Fruit fly (Drosophila melanogaster): ENCODE data around the gene CG2887.

Gene CG2887

dm6 chrX:10487964-10488605, 9.8 kb upstream of the CG2887 start (continued):
- TF ChIP-seq maf-S (GFP tag; optimal IDR thresholded peaks at IDR 0.05) = peak; percentile 17
- no peak for TF ChIP-seq stc (GFP tag; IDR thresholded peaks at IDR 0.05)
- TF ChIP-seq CG5953 (GFP tag; IDR thresholded peaks at IDR 0.05) = no peak
- peak; percentile 84 for TF ChIP-seq CG2120 (GFP tag; optimal IDR thresholded peaks at IDR 0.05)
- TF ChIP-seq CG12104 (GFP tag; optimal IDR thresholded peaks at IDR 0.05) = no peak
- no peak for TF ChIP-seq CG5180 (GFP tag; optimal IDR thresholded peaks at IDR 0.05)
- TF ChIP-seq slbo (GFP tag; IDR thresholded peaks at IDR 0.05) = peak; percentile 49; the same call in 1 of the 2 replicates
- no peak for TF ChIP-seq rib (GFP tag; IDR thresholded peaks at IDR 0.05)
- peak; percentile 76 for TF ChIP-seq CG34376 (GFP tag; optimal IDR thresholded peaks at IDR 0.05)
- no peak for TF ChIP-seq luna (GFP tag; optimal IDR thresholded peaks at IDR 0.05)
- no peak for TF ChIP-seq CG6272 (GFP tag; IDR thresholded peaks at IDR 0.05)
- TF ChIP-seq CG2199 (GFP tag; IDR thresholded peaks at IDR 0.05) = no peak
- peak; percentile 31 for TF ChIP-seq Hsf (GFP tag; optimal IDR thresholded peaks at IDR 0.05)
- TF ChIP-seq nmo (GFP tag; optimal IDR thresholded peaks at IDR 0.05) = peak; percentile 11
- peak in 1 of 2 experiments; percentile 55 for TF ChIP-seq Hr51 (GFP tag; optimal IDR thresholded peaks at IDR 0.05)
- TF ChIP-seq CG12659 (GFP tag; optimal IDR thresholded peaks at IDR 0.05) = peak; percentile 37
- TF ChIP-seq CG12071 (GFP tag; optimal IDR thresholded peaks at IDR 0.05) = peak; percentile 29
- peak; percentile 20 for TF ChIP-seq nau (GFP tag; optimal IDR thresholded peaks at IDR 0.05)
- TF ChIP-seq Antp (GFP tag; optimal IDR thresholded peaks at IDR 0.05) = peak; percentile 31
- TF ChIP-seq Adf1 (GFP tag; IDR thresholded peaks at IDR 0.05) = no peak
- TF ChIP-seq Ada2b (GFP tag; IDR thresholded peaks at IDR 0.05) = no peak
- no peak for TF ChIP-seq Drgx (GFP tag; IDR thresholded peaks at IDR 0.05)
- TF ChIP-seq gsb (GFP tag; IDR thresholded peaks at IDR 0.05) = no peak
- TF ChIP-seq Hr3 (GFP tag; optimal IDR thresholded peaks at IDR 0.05) = no peak
- no peak for TF ChIP-seq Mad (GFP tag; optimal IDR thresholded peaks at IDR 0.05)
- TF ChIP-seq CG18011 (GFP tag; optimal IDR thresholded peaks at IDR 0.05) = no peak
- no peak for TF ChIP-seq ranshi (GFP tag; IDR thresholded peaks at IDR 0.05)
- no peak for TF ChIP-seq D19A (tag; optimal IDR thresholded peaks at IDR 0.05)
- TF ChIP-seq Nf-YC (tag; optimal IDR thresholded peaks at IDR 0.05) = peak; percentile 27
- TF ChIP-seq Sry-β (GFP tag; optimal IDR thresholded peaks at IDR 0.05) = no peak
- no peak for TF ChIP-seq ato (GFP tag; IDR thresholded peaks at IDR 0.05; ENCODE audit: partially characterized antibody)
- no peak for TF ChIP-seq CG12299 (tag; optimal IDR thresholded peaks at IDR 0.05)
- no peak for TF ChIP-seq slp2 (GFP tag; optimal IDR thresholded peaks at IDR 0.05)
- no peak for TF ChIP-seq chinmo (GFP tag; IDR thresholded peaks at IDR 0.05; ENCODE audit: partially characterized antibody)
- TF ChIP-seq bowl (GFP tag; IDR thresholded peaks at IDR 0.05) = no peak
- TF ChIP-seq bcd (GFP tag; optimal IDR thresholded peaks at IDR 0.05) = peak; percentile 51
- no peak for TF ChIP-seq CG7357 (GFP tag; IDR thresholded peaks at IDR 0.05)
- TF ChIP-seq lilli (GFP tag; optimal IDR thresholded peaks at IDR 0.05) = peak; percentile 60
- TF ChIP-seq CG43689 (GFP tag; IDR thresholded peaks at IDR 0.05) = no peak
- TF ChIP-seq Xrp1 (GFP tag; IDR thresholded peaks at IDR 0.05) = no peak
- peak; percentile 11 for TF ChIP-seq disco-r (GFP tag; optimal IDR thresholded peaks at IDR 0.05)
- no peak for TF ChIP-seq tx (GFP tag; optimal IDR thresholded peaks at IDR 0.05)
- TF ChIP-seq CG15514 (GFP tag; optimal IDR thresholded peaks at IDR 0.05) = peak; percentile 62
- TF ChIP-seq CG7839 (tag; optimal IDR thresholded peaks at IDR 0.05) = peak; percentile 57
- TF ChIP-seq CG12391 (tag; optimal IDR thresholded peaks at IDR 0.05) = peak; percentile 20
- peak; percentile 51 for TF ChIP-seq Hand (GFP tag; optimal IDR thresholded peaks at IDR 0.05)
- TF ChIP-seq klu (GFP tag; IDR thresholded peaks at IDR 0.05) = peak; percentile 22; the same call in 1 of the 2 replicates
- no peak for TF ChIP-seq CG11560 (tag; IDR thresholded peaks at IDR 0.05)
- TF ChIP-seq crp (GFP tag; optimal IDR thresholded peaks at IDR 0.05) = no peak
- no peak for TF ChIP-seq peb (GFP tag; IDR thresholded peaks at IDR 0.05)
